Fruit fly (Drosophila melanogaster) whole organism: ENCODE results near the gene CalpB.

ENCODE experiments used
- CG8478 ChIP-seq: fragments of >200 bp; optimal IDR thresholded peaks from 2 replicates; lab custom pipeline; 2018; ENCODE audit warnings: inconsistent platforms
- psq ChIP-seq: fragments of >200 bp; optimal IDR thresholded peaks from 2 replicates; lab custom pipeline; 2017
- usp ChIP-seq: fragments of >200 bp; optimal IDR thresholded peaks from 2 replicates; lab custom pipeline; 2017; ENCODE audit warnings: missing biosample characterization, missing genetic modification characterization, mixed read lengths

dm6 chr3L:9848744-9849143 is 39.8 kb upstream of the CalpB start:
- TF ChIP-seq CG8478 (lab: Kevin White, UChicago), result no peak
- TF ChIP-seq psq (lab: Kevin White, UChicago), result no peak
- no peak for TF ChIP-seq usp (GFP tag; lab: Kevin White, UChicago)
